Worm (Caenorhabditis elegans) whole organism, L1 larva: ENCODE results near the gene B0035.3.

Source experiments
- C04F5.9 ChIP-seq: sonication (generic microtip); optimal IDR thresholded peaks from 2 replicates; lab custom pipeline; 2016; ENCODE audit warnings: missing genetic modification characterization, missing compliant biosample characterization
- C16A3.4 ChIP-seq: fragments of 150-350 bp; optimal IDR thresholded peaks from 2 replicates; lab custom pipeline; 2014; ENCODE audit warnings: missing biosample characterization, missing genetic modification characterization
- F16B12.6 ChIP-seq: fragments of 150-350 bp; optimal IDR thresholded peaks from 2 replicates; lab custom pipeline; 2014; ENCODE audit warnings: missing biosample characterization, missing genetic modification characterization
- Y116A8C.19 ChIP-seq: sonication (generic microtip); optimal IDR thresholded peaks from 2 replicates; lab custom pipeline; 2016; ENCODE audit warnings: missing compliant biosample characterization, missing genetic modification characterization, borderline replicate concordance
- ama-1 ChIP-seq: fragments of 150-350 bp; optimal IDR thresholded peaks from 2 replicates; lab custom pipeline; 2014
- ceh-88 ChIP-seq: fragments of 200-800 bp; sonication (Bioruptor generic); IDR thresholded peaks from 2 replicates; pipeline ENCODE4 v1.3.6; 2022; ENCODE audit warnings: missing genetic modification characterization, missing compliant biosample characterization
- ceh-90 ChIP-seq: sonication (generic microtip); optimal IDR thresholded peaks from 2 replicates; lab custom pipeline; 2016; ENCODE audit warnings: missing genetic modification characterization, missing compliant biosample characterization
- ces-1 ChIP-seq: fragments of 150-350 bp; optimal IDR thresholded peaks from 2 replicates; lab custom pipeline; 2014; ENCODE audit warnings: missing biosample characterization, missing genetic modification reagents, missing genetic modification characterization
- efl-1 ChIP-seq, 4 experiments: fragments of 150-350 bp; optimal IDR thresholded peaks in 3 of 4; peaks in 1 of 4; 1 replicate in 1 of 4; 2 replicates in 3 of 4; lab custom pipeline; 2014; ENCODE audit warnings: missing biosample characterization in 2 of 4, missing genetic modification characterization in 2 of 4, missing genetic modification reagents in 2 of 4
- egl-13 ChIP-seq: sonication (generic microtip); optimal IDR thresholded peaks from 2 replicates; lab custom pipeline; 2016; ENCODE audit warnings: missing genotype, missing genetic modification reagents, missing genetic modification characterization, missing compliant biosample characterization
- elt-3 ChIP-seq, 6 experiments: fragments of 150-350 bp in 1 of 6; sonication (generic microtip); optimal IDR thresholded peaks; 2 replicates each; lab custom pipeline; 2017 to 2018; ENCODE audit warnings: missing biosample characterization in 6 of 6, missing genetic modification characterization in 6 of 6, inconsistent platforms in 1 of 6
- ets-5 ChIP-seq: fragments of 200-800 bp; sonication (Bioruptor generic); IDR thresholded peaks from 2 replicates; pipeline ENCODE4 v1.3.6; 2022; ENCODE audit warnings: missing genetic modification characterization, missing compliant biosample characterization
- fkh-4 ChIP-seq: sonication (generic microtip); optimal IDR thresholded peaks from 2 replicates; lab custom pipeline; 2016; ENCODE audit warnings: missing compliant biosample characterization, missing genetic modification characterization, borderline replicate concordance
- fkh-8 ChIP-seq: sonication (generic microtip); optimal IDR thresholded peaks from 2 replicates; lab custom pipeline; 2016; ENCODE audit warnings: mild to moderate bottlenecking, missing genetic modification characterization, missing compliant biosample characterization
- hlh-4 ChIP-seq: sonication (generic microtip); optimal IDR thresholded peaks from 2 replicates; lab custom pipeline; 2016; ENCODE audit warnings: mild to moderate bottlenecking, missing genetic modification characterization, missing compliant biosample characterization
- hpl-2 ChIP-seq: fragments of 150-350 bp; optimal IDR thresholded peaks from 2 replicates; lab custom pipeline; 2014; ENCODE audit warnings: missing biosample characterization, missing genetic modification reagents, missing genetic modification characterization
- irx-1 ChIP-seq: sonication (generic microtip); optimal IDR thresholded peaks from 2 replicates; lab custom pipeline; 2016; ENCODE audit warnings: missing genetic modification characterization, missing compliant biosample characterization
- isw-1 ChIP-seq: fragments of 200-800 bp; sonication (Bioruptor generic); IDR thresholded peaks from 2 replicates; pipeline ENCODE4 v1.3.6; 2022; ENCODE audit warnings: missing genetic modification characterization, missing compliant biosample characterization
- lin-14 ChIP-seq: fragments of 200-800 bp; sonication (Bioruptor generic); optimal IDR thresholded peaks from 2 replicates; lab custom pipeline; 2018; ENCODE audit warnings: mild to moderate bottlenecking, missing genetic modification characterization, moderate library complexity, missing compliant biosample characterization
- lin-35 ChIP-seq, 2 experiments: fragments of 150-350 bp; optimal IDR thresholded peaks; 2 replicates each; lab custom pipeline; 2014; ENCODE audit warnings: missing biosample characterization in 2 of 2, missing genetic modification characterization in 2 of 2, missing genetic modification reagents in 2 of 2
- lin-39 ChIP-seq: fragments of 150-350 bp; optimal IDR thresholded peaks from 2 replicates; lab custom pipeline; 2014; ENCODE audit warnings: missing biosample characterization, missing genetic modification reagents, missing genetic modification characterization
- lir-3 ChIP-seq: sonication (generic microtip); optimal IDR thresholded peaks from 2 replicates; lab custom pipeline; 2016; ENCODE audit warnings: mild to moderate bottlenecking, missing genetic modification characterization, moderate library complexity, missing compliant biosample characterization; ENCODE audit not compliant: poor library complexity
- mdl-1 ChIP-seq, 2 experiments: fragments of 150-350 bp; optimal IDR thresholded peaks; 2 replicates each; lab custom pipeline; 2014 to 2017; ENCODE audit warnings: missing biosample characterization in 2 of 2, missing genetic modification characterization in 2 of 2, inconsistent platforms in 1 of 2
- nhr-12 ChIP-seq: sonication (generic microtip); optimal IDR thresholded peaks from 2 replicates; lab custom pipeline; 2017; ENCODE audit warnings: missing biosample characterization, missing genetic modification characterization
- nhr-19 ChIP-seq: fragments of 200-800 bp; sonication (Bioruptor generic); conservative IDR thresholded peaks from 2 replicates; pipeline ENCODE4 v1.3.6; 2022; ENCODE audit warnings: missing genetic modification characterization, missing compliant biosample characterization
- nhr-47 ChIP-seq: sonication (generic microtip); optimal IDR thresholded peaks from 2 replicates; lab custom pipeline; 2016; ENCODE audit warnings: mild to moderate bottlenecking, missing genetic modification characterization, moderate library complexity, missing compliant biosample characterization
- nhr-71 ChIP-seq: sonication (generic microtip); optimal IDR thresholded peaks from 2 replicates; lab custom pipeline; 2016; ENCODE audit warnings: mild to moderate bottlenecking, missing genetic modification characterization, moderate library complexity, missing compliant biosample characterization
- nhr-77 ChIP-seq: fragments of 150-350 bp; optimal IDR thresholded peaks from 2 replicates; lab custom pipeline; 2014; ENCODE audit warnings: missing biosample characterization, missing genetic modification characterization
- nhr-84 ChIP-seq: sonication (generic microtip); optimal IDR thresholded peaks from 2 replicates; lab custom pipeline; 2017; ENCODE audit warnings: missing biosample characterization, missing genetic modification characterization
- nhr-85 ChIP-seq: sonication (generic microtip); peaks from one replicate; lab custom pipeline; 2016; ENCODE audit warnings: missing genetic modification characterization, inconsistent platforms, missing compliant biosample characterization
- pax-3 ChIP-seq: fragments of 200-800 bp; sonication (Bioruptor generic); optimal IDR thresholded peaks from 2 replicates; lab custom pipeline; 2018; ENCODE audit warnings: mild to moderate bottlenecking, missing genetic modification characterization, moderate library complexity, missing compliant biosample characterization
- pqm-1 ChIP-seq: sonication (generic microtip); optimal IDR thresholded peaks from 3 replicates; lab custom pipeline; 2017; ENCODE audit warnings: missing biosample characterization, missing genetic modification characterization
- rnt-1 ChIP-seq: sonication (generic microtip); optimal IDR thresholded peaks from 2 replicates; lab custom pipeline; 2016; ENCODE audit warnings: mild to moderate bottlenecking, missing genetic modification characterization, moderate library complexity, missing compliant biosample characterization
- snpc-4 ChIP-seq: fragments of 150-350 bp; optimal IDR thresholded peaks from 2 replicates; lab custom pipeline; 2014; ENCODE audit warnings: missing biosample characterization, missing genetic modification characterization
- sptf-1 ChIP-seq: fragments of 150-350 bp; optimal IDR thresholded peaks from 2 replicates; lab custom pipeline; 2014; ENCODE audit warnings: missing biosample characterization, missing genetic modification characterization
- swsn-7 ChIP-seq: sonication (generic microtip); optimal IDR thresholded peaks from 2 replicates; lab custom pipeline; 2016; ENCODE audit warnings: missing genetic modification characterization, missing compliant biosample characterization
- unc-130 ChIP-seq: fragments of 150-350 bp; optimal IDR thresholded peaks from 2 replicates; lab custom pipeline; 2017; ENCODE audit warnings: missing biosample characterization, missing genetic modification characterization, inconsistent platforms
- vab-15 ChIP-seq: sonication (generic microtip); optimal IDR thresholded peaks from 2 replicates; lab custom pipeline; 2017; ENCODE audit warnings: missing genotype, mild to moderate bottlenecking, missing genetic modification characterization, missing compliant biosample characterization
- ztf-11 ChIP-seq, 2 experiments: sonication (generic microtip); optimal IDR thresholded peaks; 2 replicates each; lab custom pipeline; 2016 to 2017; ENCODE audit warnings: missing genetic modification characterization in 2 of 2, missing biosample characterization in 1 of 2, missing compliant biosample characterization in 1 of 2

B0035.3 gene

ce11 chrIV:11353946-11354458 lies 39.2 kb upstream of the B0035.3 start, which contains the start of gene T01G1.2 (continued):
- no peak for TF ChIP-seq pqm-1 (tag; lab: Kevin White, UChicago)
- TF ChIP-seq nhr-77 (tag; lab: Kevin White, UChicago) = no peak
- TF ChIP-seq lir-3 = no peak
- peak; percentile 31 for TF ChIP-seq unc-130 (tag; lab: Kevin White, UChicago)
- no peak for TF ChIP-seq nhr-19 (GFP tag; lab: Robert Waterston, UW)
- TF ChIP-seq sptf-1 (tag; lab: Kevin White, UChicago) = no peak
- no peak for TF ChIP-seq fkh-4 (tag; lab: Kevin White, UChicago)
- no peak for TF ChIP-seq elt-3 (tag; optimal IDR thresholded peaks at IDR 0.05; lab: Kevin White, UChicago)
- no peak for TF ChIP-seq F16B12.6
- no peak for TF ChIP-seq ceh-88 (GFP tag; lab: Robert Waterston, UW)
- TF ChIP-seq C16A3.4 (tag; lab: Kevin White, UChicago) = no peak
- TF ChIP-seq ces-1 (GFP tag; lab: Kevin White, UChicago) = no peak
- no peak for TF ChIP-seq nhr-12 (tag; lab: Kevin White, UChicago)
- TF ChIP-seq egl-13 (tag; lab: Kevin White, UChicago) = peak; percentile 15
- TF ChIP-seq, all 84 proteins: peak for 15

DNA sequence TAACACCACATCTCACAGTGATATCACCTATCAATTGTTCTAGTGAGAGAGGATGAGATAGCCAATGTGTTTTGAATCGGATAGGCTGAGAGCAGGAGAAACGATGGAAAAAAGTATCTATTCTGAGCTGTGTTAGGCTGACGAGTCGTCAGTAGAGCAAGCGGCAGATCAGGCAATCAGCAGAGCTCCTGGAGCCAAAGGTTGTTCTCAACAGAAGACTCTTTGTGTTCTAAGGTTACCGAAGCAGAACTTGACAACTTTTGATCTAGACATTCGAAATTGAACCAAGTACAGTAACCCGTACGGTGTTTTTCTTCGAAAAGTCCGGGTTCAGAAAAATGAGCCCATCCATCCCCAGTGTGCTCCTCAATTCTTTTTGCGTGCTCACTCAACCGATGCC lies 38.0 kb upstream of the B0035.3 start:
- no peak for TF ChIP-seq ceh-90
- TF ChIP-seq nhr-71 (tag; lab: Kevin White, UChicago) = peak; percentile 22
- TF ChIP-seq hlh-4 (tag; lab: Kevin White, UChicago) = no peak
- TF ChIP-seq rnt-1 (tag; lab: Kevin White, UChicago) = peak; percentile 37

DNA sequence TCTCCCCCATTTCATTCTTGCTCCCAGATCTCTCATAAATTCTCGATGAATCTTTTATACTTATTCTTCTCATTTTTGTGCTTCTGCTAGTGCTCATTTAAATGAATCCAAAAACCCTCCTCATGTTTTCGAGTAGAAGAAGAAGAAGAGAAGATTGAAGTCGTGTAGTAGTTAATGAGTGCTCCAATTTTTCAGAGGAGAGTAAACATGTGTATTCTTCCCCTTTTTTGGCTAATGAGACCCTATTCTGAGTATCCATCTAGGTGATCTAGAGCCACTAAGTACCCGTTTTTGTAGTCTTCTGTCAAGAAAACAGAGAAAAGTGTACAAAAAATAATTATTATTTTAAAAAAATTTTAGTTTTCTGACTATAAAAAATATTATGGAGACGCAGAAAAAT lies 36.8 kb upstream of the B0035.3 start:
- TF ChIP-seq C04F5.9 (tag; lab: Kevin White, UChicago) (no peak), swsn-7 (tag; lab: Kevin White, UChicago) (no peak), ceh-88 (GFP tag; lab: Robert Waterston, UW) (no peak), nhr-71 (tag; lab: Kevin White, UChicago) (peak; percentile 10), ets-5 (GFP tag; lab: Robert Waterston, UW) (no peak), lin-14 (peak; percentile 54), mdl-1 (tag; optimal IDR thresholded peaks at IDR 0.05; lab: Kevin White, UChicago) (no peak), isw-1 (GFP tag; lab: Robert Waterston, UW) (no peak), ztf-11 (tag; optimal IDR thresholded peaks at IDR 0.05; lab: Kevin White, UChicago) (no peak), irx-1 (tag; lab: Kevin White, UChicago) (no peak), nhr-12 (tag; lab: Kevin White, UChicago) (no peak), ama-1 (lab: Kevin White, UChicago) (no peak), lin-39 (tag; lab: Kevin White, UChicago) (no peak), nhr-47 (tag; lab: Kevin White, UChicago) (peak; percentile 3), C16A3.4 (tag; lab: Kevin White, UChicago) (no peak), pax-3 (no peak), vab-15 (tag; lab: Kevin White, UChicago) (no peak), egl-13 (tag; lab: Kevin White, UChicago) (no peak), elt-3 (tag; optimal IDR thresholded peaks at IDR 0.05; lab: Kevin White, UChicago) (no peak), lin-35 (GFP tag; optimal IDR thresholded peaks at IDR 0.05; lab: Kevin White, UChicago) (no peak), snpc-4 (tag; lab: Kevin White, UChicago) (no peak), fkh-8 (tag; lab: Kevin White, UChicago) (no peak), hpl-2 (no peak), nhr-85 (tag; lab: Kevin White, UChicago) (no peak), Y116A8C.19 (tag; lab: Kevin White, UChicago) (no peak), hlh-4 (tag; lab: Kevin White, UChicago) (no peak), nhr-84 (tag; lab: Kevin White, UChicago) (no peak), efl-1 (optimal IDR thresholded peaks at IDR 0.05; lab: Kevin White, UChicago) (no peak), efl-1 (GFP tag; optimal IDR thresholded peaks at IDR 0.05 in 1 of 2; lab: Kevin White, UChicago) (peak in 1 of 2 experiments; percentile 61)
- TF ChIP-seq, all 84 proteins: peak for 4
